Worm (Caenorhabditis elegans) whole organism, L2 larva: ENCODE results near the gene Y60C6A.2.

Experiments used
- fos-1 ChIP-seq: fragments of 150-350 bp; optimal IDR thresholded peaks from 2 replicates; lab custom pipeline; 2014; ENCODE audit warnings: missing biosample characterization, missing genetic modification characterization
- nhr-10 ChIP-seq: sonication (generic microtip); optimal IDR thresholded peaks from 2 replicates; lab custom pipeline; 2017; ENCODE audit warnings: missing biosample characterization, missing genetic modification characterization

Y60C6A.2 gene

ce11 chrV:4737727-4738126, 47.5 kb downstream of the Y60C6A.2 start, which contains the start of gene F39G3.2:
TSS of gene F39G3.2 (plus strand) at chrV:4737831.
- no peak for TF ChIP-seq nhr-10 (tag; lab: Kevin White, UChicago)
- TF ChIP-seq fos-1 (tag; lab: Kevin White, UChicago), result peak; percentile 96
